Fruit fly (Drosophila melanogaster): ENCODE data around the gene loj.

DNA sequence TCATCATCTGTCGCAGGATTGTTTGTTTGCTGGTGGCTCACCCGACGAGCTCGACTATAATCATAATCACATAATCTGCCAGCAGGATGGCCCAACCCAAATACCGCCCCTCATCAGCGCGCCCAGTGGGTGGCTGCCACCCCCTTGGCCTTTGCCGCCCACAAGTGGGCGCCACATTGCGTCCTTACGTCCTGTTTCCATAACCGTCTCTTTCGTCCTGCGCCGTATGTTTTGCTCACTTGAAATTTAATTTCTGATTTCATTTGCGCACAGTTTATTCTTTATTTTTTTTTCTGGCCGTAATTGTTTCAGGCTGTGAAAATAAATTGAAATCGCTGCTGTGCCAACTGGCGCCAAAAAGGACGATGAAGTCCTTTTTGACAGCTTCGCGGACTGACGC lies 10.6 kb downstream of the loj start:
- TF ChIP-seq CTCF (optimal IDR thresholded peaks at IDR 0.05): no peak
- no peak for TF ChIP-seq CG8478 (optimal IDR thresholded peaks at IDR 0.05)
